Worm (Caenorhabditis elegans) whole organism, L1 larva: Measurements from ENCODE around the gene F14H8.4.

ENCODE experiments used
- C04F5.9 ChIP-seq: sonication (generic microtip); optimal IDR thresholded peaks from 2 replicates; lab custom pipeline; 2016; ENCODE audit warnings: missing genetic modification characterization, missing compliant biosample characterization
- C16A3.4 ChIP-seq: fragments of 150-350 bp; optimal IDR thresholded peaks from 2 replicates; lab custom pipeline; 2014; ENCODE audit warnings: missing biosample characterization, missing genetic modification characterization
- F16B12.6 ChIP-seq: fragments of 150-350 bp; optimal IDR thresholded peaks from 2 replicates; lab custom pipeline; 2014; ENCODE audit warnings: missing biosample characterization, missing genetic modification characterization
- ama-1 ChIP-seq: fragments of 150-350 bp; optimal IDR thresholded peaks from 2 replicates; lab custom pipeline; 2014
- ceh-63 ChIP-seq: fragments of 200-800 bp; sonication (Bioruptor generic); optimal IDR thresholded peaks from 2 replicates; lab custom pipeline; 2018; ENCODE audit warnings: mild to moderate bottlenecking, missing genetic modification characterization, missing compliant biosample characterization
- ceh-82 ChIP-seq, 3 experiments: fragments of 150-350 bp in 1 of 3; sonication (generic microtip) in 2 of 3; optimal IDR thresholded peaks; 2 replicates each; lab custom pipeline; 2014 to 2017; ENCODE audit warnings: missing biosample characterization in 3 of 3, missing genetic modification characterization in 3 of 3
- ceh-90 ChIP-seq: sonication (generic microtip); optimal IDR thresholded peaks from 2 replicates; lab custom pipeline; 2016; ENCODE audit warnings: missing genetic modification characterization, missing compliant biosample characterization
- dpl-1 ChIP-seq, 3 experiments: fragments of 150-350 bp in 2 of 3; sonication (generic microtip) in 1 of 3; optimal IDR thresholded peaks; 2 replicates each; lab custom pipeline; 2014 to 2017; ENCODE audit warnings: missing biosample characterization in 3 of 3, missing genetic modification characterization in 3 of 3, missing genetic modification reagents in 3 of 3
- dsc-1 ChIP-seq: sonication (generic microtip); optimal IDR thresholded peaks from 2 replicates; lab custom pipeline; 2016; ENCODE audit warnings: mild to moderate bottlenecking, missing genetic modification characterization, missing compliant biosample characterization
- efl-1 ChIP-seq, 4 experiments: fragments of 150-350 bp; optimal IDR thresholded peaks in 3 of 4; peaks in 1 of 4; 1 replicate in 1 of 4; 2 replicates in 3 of 4; lab custom pipeline; 2014; ENCODE audit warnings: missing biosample characterization in 2 of 4, missing genetic modification characterization in 2 of 4, missing genetic modification reagents in 2 of 4
- elt-3 ChIP-seq, 6 experiments: fragments of 150-350 bp in 1 of 6; sonication (generic microtip); optimal IDR thresholded peaks; 2 replicates each; lab custom pipeline; 2017 to 2018; ENCODE audit warnings: missing biosample characterization in 6 of 6, missing genetic modification characterization in 6 of 6, inconsistent platforms in 1 of 6
- isw-1 ChIP-seq: fragments of 200-800 bp; sonication (Bioruptor generic); IDR thresholded peaks from 2 replicates; pipeline ENCODE4 v1.3.6; 2022; ENCODE audit warnings: missing genetic modification characterization, missing compliant biosample characterization
- lin-15B ChIP-seq: fragments of 150-350 bp; sonication (generic microtip); optimal IDR thresholded peaks from 3 replicates; lab custom pipeline; 2014; ENCODE audit warnings: missing biosample characterization, missing genetic modification characterization
- lin-35 ChIP-seq, 2 experiments: fragments of 150-350 bp; optimal IDR thresholded peaks; 2 replicates each; lab custom pipeline; 2014; ENCODE audit warnings: missing biosample characterization in 2 of 2, missing genetic modification characterization in 2 of 2, missing genetic modification reagents in 2 of 2
- lin-39 ChIP-seq: fragments of 150-350 bp; optimal IDR thresholded peaks from 2 replicates; lab custom pipeline; 2014; ENCODE audit warnings: missing biosample characterization, missing genetic modification reagents, missing genetic modification characterization
- lsy-2 ChIP-seq, 2 experiments: fragments of 150-350 bp; optimal IDR thresholded peaks; 2 replicates each; lab custom pipeline; 2014; ENCODE audit warnings: missing biosample characterization in 2 of 2, missing genetic modification characterization in 2 of 2
- nhr-19 ChIP-seq: fragments of 200-800 bp; sonication (Bioruptor generic); conservative IDR thresholded peaks from 2 replicates; pipeline ENCODE4 v1.3.6; 2022; ENCODE audit warnings: missing genetic modification characterization, missing compliant biosample characterization
- nhr-20 ChIP-seq: sonication (generic microtip); optimal IDR thresholded peaks from 2 replicates; lab custom pipeline; 2016; ENCODE audit warnings: mild to moderate bottlenecking, missing genetic modification characterization, missing compliant biosample characterization
- nhr-47 ChIP-seq: sonication (generic microtip); optimal IDR thresholded peaks from 2 replicates; lab custom pipeline; 2016; ENCODE audit warnings: mild to moderate bottlenecking, missing genetic modification characterization, moderate library complexity, missing compliant biosample characterization
- nhr-71 ChIP-seq: sonication (generic microtip); optimal IDR thresholded peaks from 2 replicates; lab custom pipeline; 2016; ENCODE audit warnings: mild to moderate bottlenecking, missing genetic modification characterization, moderate library complexity, missing compliant biosample characterization
- nhr-76 ChIP-seq: sonication (generic microtip); optimal IDR thresholded peaks from 2 replicates; lab custom pipeline; 2017; ENCODE audit warnings: missing biosample characterization, missing genetic modification characterization
- nhr-77 ChIP-seq: fragments of 150-350 bp; optimal IDR thresholded peaks from 2 replicates; lab custom pipeline; 2014; ENCODE audit warnings: missing biosample characterization, missing genetic modification characterization
- nhr-85 ChIP-seq: sonication (generic microtip); peaks from one replicate; lab custom pipeline; 2016; ENCODE audit warnings: missing genetic modification characterization, inconsistent platforms, missing compliant biosample characterization
- nhr-90 ChIP-seq: sonication (generic microtip); optimal IDR thresholded peaks from 2 replicates; lab custom pipeline; 2016; ENCODE audit warnings: mild to moderate bottlenecking, missing genetic modification characterization, missing compliant biosample characterization; ENCODE audit not compliant: poor library complexity
- rnt-1 ChIP-seq: sonication (generic microtip); optimal IDR thresholded peaks from 2 replicates; lab custom pipeline; 2016; ENCODE audit warnings: mild to moderate bottlenecking, missing genetic modification characterization, moderate library complexity, missing compliant biosample characterization
- skn-1 ChIP-seq: fragments of 150-350 bp; optimal IDR thresholded peaks from 2 replicates; lab custom pipeline; 2014; ENCODE audit warnings: missing biosample characterization, missing genetic modification characterization
- snu-23 ChIP-seq: sonication (generic microtip); optimal IDR thresholded peaks from 2 replicates; lab custom pipeline; 2016; ENCODE audit warnings: missing genetic modification characterization, missing compliant biosample characterization
- sox-4 ChIP-seq: sonication (generic microtip); optimal IDR thresholded peaks from 2 replicates; lab custom pipeline; 2016; ENCODE audit warnings: missing genetic modification characterization, missing compliant biosample characterization
- sptf-1 ChIP-seq: fragments of 150-350 bp; optimal IDR thresholded peaks from 2 replicates; lab custom pipeline; 2014; ENCODE audit warnings: missing biosample characterization, missing genetic modification characterization
- swsn-7 ChIP-seq: sonication (generic microtip); optimal IDR thresholded peaks from 2 replicates; lab custom pipeline; 2016; ENCODE audit warnings: missing genetic modification characterization, missing compliant biosample characterization
- tbx-2 ChIP-seq: sonication (generic microtip); optimal IDR thresholded peaks from 2 replicates; lab custom pipeline; 2016; ENCODE audit warnings: missing genetic modification characterization, missing compliant biosample characterization
- tlp-1 ChIP-seq: fragments of 150-350 bp; optimal IDR thresholded peaks from 2 replicates; lab custom pipeline; 2014; ENCODE audit warnings: missing biosample characterization, missing genetic modification characterization
- unc-130 ChIP-seq: fragments of 150-350 bp; optimal IDR thresholded peaks from 2 replicates; lab custom pipeline; 2017; ENCODE audit warnings: missing biosample characterization, missing genetic modification characterization, inconsistent platforms
- unc-86 ChIP-seq: sonication (generic microtip); optimal IDR thresholded peaks from 2 replicates; lab custom pipeline; 2016; ENCODE audit warnings: missing genetic modification characterization, missing compliant biosample characterization
- xbp-1 ChIP-seq: sonication (generic microtip); optimal IDR thresholded peaks from 2 replicates; lab custom pipeline; 2016; ENCODE audit warnings: missing genetic modification characterization, missing compliant biosample characterization
- zag-1 ChIP-seq: fragments of 150-350 bp; optimal IDR thresholded peaks from 2 replicates; lab custom pipeline; 2014; ENCODE audit warnings: missing biosample characterization, missing genetic modification characterization
- ztf-4 ChIP-seq: fragments of 150-350 bp; optimal IDR thresholded peaks from 2 replicates; lab custom pipeline; 2014; ENCODE audit warnings: missing biosample characterization, missing genetic modification characterization

F14H8.4 gene

ce11 chrV:14990843-14991242 is 32.8 kb upstream of the F14H8.4 start, which contains the start of the genes cdt-2 and T01C3.2:
TSS of gene cdt-2 (minus strand) at chrV:14991126.
TSS of gene T01C3.2 (plus strand) at chrV:14991168.
- TF ChIP-seq elt-3 (tag; optimal IDR thresholded peaks at IDR 0.05; lab: Kevin White, UChicago) (peak in 1 of 6 experiments; percentile 7), unc-86 (tag; lab: Kevin White, UChicago) (peak; percentile 12), lin-35 (GFP tag; optimal IDR thresholded peaks at IDR 0.05; lab: Kevin White, UChicago) (peak; percentile 82 to 92), sptf-1 (tag; lab: Kevin White, UChicago) (no peak), xbp-1 (peak; percentile 33), dpl-1 (GFP tag; optimal IDR thresholded peaks at IDR 0.05; lab: Kevin White, UChicago) (peak; percentile 76 to 89 (median 85)), tbx-2 (peak; percentile 22), ceh-90 (tag; lab: Kevin White, UChicago) (no peak), lsy-2 (tag; optimal IDR thresholded peaks at IDR 0.05; lab: Kevin White, UChicago) (peak; percentile 53 to 74), nhr-47 (tag; lab: Kevin White, UChicago) (peak; percentile 48), unc-130 (no peak), nhr-19 (GFP tag; lab: Robert Waterston, UW) (peak; percentile 9; the same call in 1 of the 2 replicates), nhr-76 (tag; lab: Kevin White, UChicago) (no peak), nhr-71 (tag; lab: Kevin White, UChicago) (peak; percentile 50), nhr-77 (tag; lab: Kevin White, UChicago) (no peak), F16B12.6 (tag; lab: Kevin White, UChicago) (peak; percentile 17), skn-1 (peak; percentile 23), lin-15B (peak; percentile 24), C16A3.4 (tag; lab: Kevin White, UChicago) (peak; percentile 18), lin-39 (tag; lab: Kevin White, UChicago) (no peak), nhr-85 (tag; lab: Kevin White, UChicago) (peak; percentile 4), rnt-1 (peak; percentile 40), ceh-82 (tag; optimal IDR thresholded peaks at IDR 0.05; lab: Kevin White, UChicago) (peak in 2 of 3 experiments; percentile 29 to 44), ama-1 (lab: Kevin White, UChicago) (no peak), sox-4 (tag; lab: Kevin White, UChicago) (no peak), tlp-1 (tag; lab: Kevin White, UChicago) (no peak), nhr-90 (peak; percentile 16), nhr-20 (tag; lab: Kevin White, UChicago) (peak; percentile 35), dsc-1 (tag; lab: Kevin White, UChicago) (peak; percentile 25), efl-1 (optimal IDR thresholded peaks at IDR 0.05; lab: Kevin White, UChicago) (peak; percentile 26 to 86), efl-1 (GFP tag; optimal IDR thresholded peaks at IDR 0.05 in 1 of 2; lab: Kevin White, UChicago) (peak; percentile 87 to 98), swsn-7 (tag; lab: Kevin White, UChicago) (peak; percentile 43), snu-23 (peak; percentile 56)

DNA sequence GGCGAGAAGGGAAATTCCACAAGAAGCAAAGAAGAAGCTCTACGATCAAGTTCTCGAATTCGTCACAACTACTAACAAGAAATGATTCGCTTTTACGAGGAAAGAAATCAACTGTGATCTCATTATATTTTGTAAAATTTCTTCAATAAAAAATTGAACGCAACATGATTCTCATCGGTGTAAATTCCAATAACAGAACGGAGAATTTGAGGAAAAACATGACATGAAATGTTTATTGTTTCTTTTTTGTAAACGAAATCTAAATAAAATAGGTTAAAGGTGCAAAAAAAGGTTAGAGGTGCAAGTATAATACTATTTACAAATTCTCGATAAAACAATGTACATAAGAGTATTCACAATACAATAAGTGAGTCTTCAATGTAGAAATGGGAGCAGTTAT is 32.2 kb upstream of the F14H8.4 start:
- no peak for TF ChIP-seq ztf-4 (tag; lab: Kevin White, UChicago)
- TF ChIP-seq efl-1 (optimal IDR thresholded peaks at IDR 0.05; lab: Kevin White, UChicago), result no peak
- TF ChIP-seq efl-1 (GFP tag; optimal IDR thresholded peaks at IDR 0.05 in 1 of 2; lab: Kevin White, UChicago), result peak in 1 of 2 experiments; percentile 45
- no peak for TF ChIP-seq dsc-1 (tag; lab: Kevin White, UChicago)
- no peak for TF ChIP-seq sptf-1 (tag; lab: Kevin White, UChicago)
- no peak for TF ChIP-seq zag-1 (tag; lab: Kevin White, UChicago)
- no peak for TF ChIP-seq isw-1 (GFP tag; lab: Robert Waterston, UW)
- TF ChIP-seq, all 84 proteins: peak for 1

DNA sequence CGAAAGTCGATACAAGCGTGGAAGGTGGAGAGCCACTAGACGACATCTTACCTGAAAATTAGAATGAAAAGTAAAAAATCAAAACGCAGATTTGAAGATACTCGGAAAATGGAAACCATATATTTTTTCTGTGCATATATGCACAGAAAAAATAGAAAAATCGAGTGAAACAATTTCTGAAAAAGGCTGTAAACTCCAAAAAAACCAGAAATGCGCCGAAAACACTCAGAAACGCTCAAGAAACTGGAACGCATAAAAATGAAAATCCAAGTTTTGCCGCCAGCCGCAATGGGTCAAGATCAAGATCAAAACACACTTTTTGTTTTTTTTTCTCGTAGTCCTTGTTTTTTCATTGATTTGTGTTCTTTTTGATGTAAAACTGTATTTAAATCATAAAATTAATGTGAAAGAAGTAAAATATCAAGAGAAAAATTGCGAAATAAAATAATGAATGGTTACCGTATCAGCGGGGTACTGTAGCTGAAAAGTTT is 31.0 kb upstream of the F14H8.4 start, which contains the start of gene T01C3.3:
Gene T01C3.3 (minus strand): TSS at position 51 of the 491 bp plus-strand sequence.
- TF ChIP-seq C04F5.9 (tag; lab: Kevin White, UChicago) (no peak), ceh-63 (GFP tag; lab: Kevin White, UChicago) (no peak), tbx-2 (no peak)
